Fruit fly (Drosophila melanogaster): ENCODE data around the gene Cad86C.
A peak's percentile ranks its signal among the peaks of the same experiment; 100 is the strongest.

Cad86C gene

dm6 chr3R:10884678-10885421 lies 58.0 kb downstream of the Cad86C start, which contains the start of gene CG14696:
Gene CG14696 (minus strand): TSS chr3R:10885001.
- peak; percentile 52; the same call in 1 of the 2 replicates for TF ChIP-seq CG16779 (GFP tag; IDR thresholded peaks at IDR 0.05)
- TF ChIP-seq pros (GFP tag; optimal IDR thresholded peaks at IDR 0.05) = peak; percentile 39
- TF ChIP-seq sug (tag; optimal IDR thresholded peaks at IDR 0.05) = peak; percentile 77
- no peak for TF ChIP-seq CG15011 (GFP tag; optimal IDR thresholded peaks at IDR 0.05)
- 0 out of 2 replicates have a peak, but pooled peaks have one; percentile 22 for TF ChIP-seq Dref (GFP tag; IDR thresholded peaks at IDR 0.05)
- TF ChIP-seq CG13424 (tag; optimal IDR thresholded peaks at IDR 0.05) = no peak
- TF ChIP-seq zfh1 (GFP tag; IDR thresholded peaks at IDR 0.05) = no peak
- peak; percentile 78 for TF ChIP-seq Med (GFP tag)
- TF ChIP-seq Atf3 (GFP tag; optimal IDR thresholded peaks at IDR 0.05) = peak; percentile 5
- peak; percentile 57 for TF ChIP-seq BtbVII (GFP tag; optimal IDR thresholded peaks at IDR 0.05)
- peak; percentile 45 for TF ChIP-seq Jarid2 (GFP tag; optimal IDR thresholded peaks at IDR 0.05)
- 0 out of 4 replicates have a peak, but pooled peaks have one; percentile 9 for TF ChIP-seq chinmo (GFP tag; IDR thresholded peaks at IDR 0.05; ENCODE audit: partially characterized antibody)
- no peak for TF ChIP-seq nmo (GFP tag; optimal IDR thresholded peaks at IDR 0.05)
- TF ChIP-seq CG34422 (GFP tag; IDR thresholded peaks at IDR 0.05) = peak; percentile 59; the same call in 1 of the 3 replicates
- no peak for TF ChIP-seq ase (GFP tag; IDR thresholded peaks at IDR 0.05)
- TF ChIP-seq CG10209 (GFP tag; optimal IDR thresholded peaks at IDR 0.05) = no peak
- TF ChIP-seq Eip74EF (GFP tag; optimal IDR thresholded peaks at IDR 0.05) = peak in 1 of 2 experiments; percentile 63
- no peak for TF ChIP-seq jigr1 (GFP tag; IDR thresholded peaks at IDR 0.05)
- TF ChIP-seq Dbx (GFP tag; IDR thresholded peaks at IDR 0.05) = peak; percentile 44; the same call in 1 of the 3 replicates
- no peak for TF ChIP-seq CG12744 (GFP tag; optimal IDR thresholded peaks at IDR 0.05)
- TF ChIP-seq Drgx (GFP tag; IDR thresholded peaks at IDR 0.05) = 0 out of 2 replicates have a peak, but pooled peaks have one; percentile 14
- TF ChIP-seq crp (GFP tag; optimal IDR thresholded peaks at IDR 0.05) = peak in 1 of 2 experiments; percentile 64
- TF ChIP-seq Awh (GFP tag; IDR thresholded peaks at IDR 0.05) = 0 out of 2 replicates have a peak, but pooled peaks have one; percentile 9
- TF ChIP-seq CoRest (tag; optimal IDR thresholded peaks at IDR 0.05) = peak; percentile 26
- TF ChIP-seq CG32532 (GFP tag; IDR thresholded peaks at IDR 0.05) = 0 out of 2 replicates have a peak, but pooled peaks have one; percentile 27
- TF ChIP-seq seq (GFP tag; IDR thresholded peaks at IDR 0.05) = no peak
- no peak for TF ChIP-seq CG1832 (GFP tag; optimal IDR thresholded peaks at IDR 0.05)
- 0 out of 3 replicates have a peak, but pooled peaks have one; percentile 36 for TF ChIP-seq ken (GFP tag; IDR thresholded peaks at IDR 0.05)
- no peak for TF ChIP-seq ham (GFP tag; IDR thresholded peaks at IDR 0.05)
- TF ChIP-seq Opbp (GFP tag; IDR thresholded peaks at IDR 0.05; ENCODE audit: partially characterized antibody) = no peak
- peak; percentile 78 for TF ChIP-seq CG17385 (GFP tag; optimal IDR thresholded peaks at IDR 0.05)
- 0 out of 2 replicates have a peak, but pooled peaks have one; percentile 15 for TF ChIP-seq E2f1 (GFP tag; IDR thresholded peaks at IDR 0.05)
- peak; percentile 34 for TF ChIP-seq CG10543 (GFP tag; optimal IDR thresholded peaks at IDR 0.05)
- TF ChIP-seq br (optimal IDR thresholded peaks at IDR 0.05) = no peak
- TF ChIP-seq so (GFP tag; IDR thresholded peaks at IDR 0.05) = peak; percentile 15; the same call in 1 of the 3 replicates

- TF ChIP-seq pzg (GFP tag; optimal IDR thresholded peaks at IDR 0.05) (peak; percentile 46), CG6791 (GFP tag; IDR thresholded peaks at IDR 0.05; ENCODE audit: partially characterized antibody) (peak; percentile 66; the same call in 2 of the 3 replicates), chinmo (GFP tag; IDR thresholded peaks at IDR 0.05; ENCODE audit: partially characterized antibody) (peak; percentile 69; the same call in 2 of the 4 replicates), CG7745 (tag; optimal IDR thresholded peaks at IDR 0.05) (no peak), gfzf (GFP tag; optimal IDR thresholded peaks at IDR 0.05) (peak; percentile 36), CG2199 (GFP tag; IDR thresholded peaks at IDR 0.05) (0 out of 3 replicates have a peak, but pooled peaks have one; percentile 16), hbn (GFP tag; IDR thresholded peaks at IDR 0.05; ENCODE audit: partially characterized antibody) (peak; percentile 60; the same call in 1 of the 2 replicates), nerfin-1 (tag; optimal IDR thresholded peaks at IDR 0.05) (peak; percentile 34), Med (GFP tag) (peak; percentile 36), seq (GFP tag; IDR thresholded peaks at IDR 0.05) (no peak), CG2116 (GFP tag; optimal IDR thresholded peaks at IDR 0.05) (peak; percentile 35), CG34422 (GFP tag; IDR thresholded peaks at IDR 0.05) (peak; percentile 59; the same call in 1 of the 3 replicates), CG3995 (GFP tag; optimal IDR thresholded peaks at IDR 0.05) (no peak), Optix (GFP tag; IDR thresholded peaks at IDR 0.05) (0 out of 3 replicates have a peak, but pooled peaks have one; percentile 7), CG3163 (GFP tag; optimal IDR thresholded peaks at IDR 0.05) (peak; percentile 57)
Observed at dm6 chr3R:10885422-10886081, 58.7 kb downstream of the Cad86C start, which contains the start of gene Leash. Gene Leash (plus strand): TSS chr3R:10885540.
